Worm (Caenorhabditis elegans) whole organism, L4 larva: ENCODE measurements around the gene ags-3.

ENCODE experiments used
- F37D6.2 ChIP-seq: sonication (generic microtip); optimal IDR thresholded peaks from 2 replicates; lab custom pipeline; 2016; ENCODE audit warnings: mild to moderate bottlenecking, missing genetic modification characterization, missing compliant biosample characterization
- egl-27 ChIP-seq: sonication (generic microtip); optimal IDR thresholded peaks from 3 replicates; lab custom pipeline; 2017; ENCODE audit warnings: missing biosample characterization, missing genetic modification reagents, missing genetic modification characterization
- lin-39 ChIP-seq: fragments of 150-350 bp; optimal IDR thresholded peaks from 2 replicates; lab custom pipeline; 2014; ENCODE audit warnings: missing biosample characterization, missing genetic modification reagents, missing genetic modification characterization
- tra-1 ChIP-seq: fragments of 200-800 bp; sonication (Bioruptor generic); IDR thresholded peaks from 2 replicates; pipeline ENCODE4 v1.3.6; 2022; ENCODE audit warnings: missing genetic modification reagents, missing genetic modification characterization, missing compliant biosample characterization

- TF ChIP-seq lin-39 (tag; lab: Kevin White, UChicago) (no peak), egl-27 (tag; lab: Kevin White, UChicago) (no peak), tra-1 (GFP tag; lab: Robert Waterston, UW) (no peak), F37D6.2 (tag; lab: Kevin White, UChicago) (no peak)
These were observed 39.8 kb downstream of the ags-3 start for ce11 chrX:5263585-5263984.
